Fruit fly (Drosophila melanogaster): Measurements from ENCODE around the gene Xport-A.

The Xport-A gene

DNA sequence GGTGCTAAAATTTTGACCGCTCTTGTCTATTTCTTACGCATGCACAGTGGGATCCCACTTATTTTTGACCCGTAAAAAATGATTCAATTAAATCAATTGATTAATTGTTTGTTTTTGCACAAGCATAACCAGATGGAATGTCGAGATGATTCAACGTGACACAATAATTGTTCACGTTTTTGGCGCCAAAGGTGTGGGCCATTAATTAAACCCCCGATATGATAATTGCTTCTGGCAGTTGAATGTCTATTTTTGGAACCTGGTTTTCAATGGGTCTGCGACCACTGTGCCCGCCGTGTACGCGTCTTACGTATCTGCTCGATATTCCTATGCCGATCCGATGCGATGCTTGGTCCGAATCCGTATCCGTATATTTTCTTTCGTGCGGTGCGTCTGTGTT lies 23.2 kb downstream of the Xport-A start (continued):
- TF ChIP-seq CG14667 (GFP tag; IDR thresholded peaks at IDR 0.05) = peak; percentile 66
- peak; percentile 37 for TF ChIP-seq CG7987 (GFP tag; optimal IDR thresholded peaks at IDR 0.05)
- TF ChIP-seq MESR4 (GFP tag; optimal IDR thresholded peaks at IDR 0.05) = no peak
- peak; percentile 11 to 76 for TF ChIP-seq Hr51 (GFP tag; optimal IDR thresholded peaks at IDR 0.05)
- peak; percentile 45 for TF ChIP-seq CG1602 (GFP tag; optimal IDR thresholded peaks at IDR 0.05)
- TF ChIP-seq Lpt (GFP tag; optimal IDR thresholded peaks at IDR 0.05) = no peak
- peak; percentile 55 for TF ChIP-seq CG9437 (GFP tag; optimal IDR thresholded peaks at IDR 0.05)
- TF ChIP-seq eve (GFP tag; optimal IDR thresholded peaks at IDR 0.05) = no peak
- TF ChIP-seq ranshi (GFP tag; IDR thresholded peaks at IDR 0.05) = peak; percentile 64; the same call in 1 of the 2 replicates
- peak; percentile 63 for TF ChIP-seq CG3847 (GFP tag; IDR thresholded peaks at IDR 0.05)
- TF ChIP-seq maf-S (GFP tag; optimal IDR thresholded peaks at IDR 0.05) = peak; percentile 36
- TF ChIP-seq zf30C (GFP tag; optimal IDR thresholded peaks at IDR 0.05) = no peak
- peak; percentile 51 for TF ChIP-seq CG8290 (GFP tag; optimal IDR thresholded peaks at IDR 0.05)
- no peak for TF ChIP-seq CG8290 (tag; optimal IDR thresholded peaks at IDR 0.05)
- TF ChIP-seq otp (GFP tag; IDR thresholded peaks at IDR 0.05) = peak; percentile 74; the same call in 1 of the 3 replicates
- peak; percentile 41 for TF ChIP-seq Jarid2 (GFP tag; optimal IDR thresholded peaks at IDR 0.05)
- no peak for TF ChIP-seq corto (GFP tag; optimal IDR thresholded peaks at IDR 0.05)
- peak; percentile 75; the same call in 1 of the 2 replicates for TF ChIP-seq Atf6 (GFP tag; IDR thresholded peaks at IDR 0.05)
- peak; percentile 78 for TF ChIP-seq CG12071 (GFP tag; optimal IDR thresholded peaks at IDR 0.05)
- TF ChIP-seq CG3838 (GFP tag; optimal IDR thresholded peaks at IDR 0.05) = no peak
- peak in 1 of 3 experiments; percentile 37 for TF ChIP-seq lola (GFP tag; optimal IDR thresholded peaks at IDR 0.05)
- peak; percentile 14 for TF ChIP-seq pho (GFP tag; optimal IDR thresholded peaks at IDR 0.05)
- TF ChIP-seq CG10267 (tag; optimal IDR thresholded peaks at IDR 0.05) = peak; percentile 56
- TF ChIP-seq Usf (GFP tag; optimal IDR thresholded peaks at IDR 0.05) = peak; percentile 28
- peak; percentile 71 for TF ChIP-seq Meics (GFP tag; optimal IDR thresholded peaks at IDR 0.05)
- peak; percentile 87 for TF ChIP-seq CG14441 (GFP tag; IDR thresholded peaks at IDR 0.05)
- TF ChIP-seq CG11093 (GFP tag; IDR thresholded peaks at IDR 0.05) = peak; percentile 57; the same call in 2 of the 3 replicates
- TF ChIP-seq BtbVII (GFP tag; optimal IDR thresholded peaks at IDR 0.05) = peak; percentile 60
- no peak for TF ChIP-seq mld (GFP tag; IDR thresholded peaks at IDR 0.05; ENCODE audit: partially characterized antibody)
- no peak for TF ChIP-seq CG10462 (GFP tag; optimal IDR thresholded peaks at IDR 0.05)
- TF ChIP-seq nom (GFP tag; optimal IDR thresholded peaks at IDR 0.05) = no peak
- TF ChIP-seq tap (tag; optimal IDR thresholded peaks at IDR 0.05) = peak; percentile 71
- peak; percentile 83 for TF ChIP-seq CG34422 (GFP tag; IDR thresholded peaks at IDR 0.05)
- TF ChIP-seq CG15601 (tag; optimal IDR thresholded peaks at IDR 0.05) = peak; percentile 45
- TF ChIP-seq fru (optimal IDR thresholded peaks at IDR 0.05) = no peak
- TF ChIP-seq shn (GFP tag; optimal IDR thresholded peaks at IDR 0.05) = peak; percentile 75
- peak; percentile 50; the same call in 1 of the 2 replicates for TF ChIP-seq klu (GFP tag; IDR thresholded peaks at IDR 0.05)
- TF ChIP-seq CG1024 (GFP tag; IDR thresholded peaks at IDR 0.05) = no peak
- TF ChIP-seq tio (GFP tag; optimal IDR thresholded peaks at IDR 0.05) = peak; percentile 39
- 0 out of 2 replicates have a peak, but pooled peaks have one; percentile 8 for TF ChIP-seq toy (GFP tag; IDR thresholded peaks at IDR 0.05)
- TF ChIP-seq grau (tag; optimal IDR thresholded peaks at IDR 0.05) = peak; percentile 70
- TF ChIP-seq CG7786 (GFP tag; optimal IDR thresholded peaks at IDR 0.05) = peak; percentile 68
- TF ChIP-seq ind (GFP tag; optimal IDR thresholded peaks at IDR 0.05) = peak; percentile 80
- TF ChIP-seq CG14710 (tag; optimal IDR thresholded peaks at IDR 0.05) = peak; percentile 41
- peak; percentile 65 for TF ChIP-seq CG4820 (GFP tag; optimal IDR thresholded peaks at IDR 0.05)
- TF ChIP-seq CG16813 (GFP tag; IDR thresholded peaks at IDR 0.05; ENCODE audit: partially characterized antibody) = no peak
- TF ChIP-seq odd (GFP tag; optimal IDR thresholded peaks at IDR 0.05) = peak; percentile 56
- TF ChIP-seq az2 (GFP tag; optimal IDR thresholded peaks at IDR 0.05) = peak; percentile 53
- TF ChIP-seq Mad (GFP tag; optimal IDR thresholded peaks at IDR 0.05) = peak; percentile 29
- TF ChIP-seq zen2 (GFP tag; IDR thresholded peaks at IDR 0.05; ENCODE audit: partially characterized antibody) = peak; percentile 33; the same call in 1 of the 3 replicates
- TF ChIP-seq chn (GFP tag; optimal IDR thresholded peaks at IDR 0.05) = peak; percentile 38

All from whole organism, embryonic.